Worm (Caenorhabditis elegans) whole organism, L4 larva: ENCODE data around the gene T01E8.8.
"Not testable (repeated sequence)": the region's sequence is repeated elsewhere in the genome, so short reads cannot be mapped to it uniquely, and the experiment has no call there.

Experiments
- ama-1 ChIP-seq: fragments of 150-350 bp; optimal IDR thresholded peaks from 2 replicates; lab custom pipeline; 2014; ENCODE audit warnings: inconsistent platforms, mixed read lengths
- ceh-82 ChIP-seq: sonication (generic microtip); optimal IDR thresholded peaks from 2 replicates; lab custom pipeline; 2017; ENCODE audit warnings: missing biosample characterization, missing genetic modification characterization

ce11 chrII:10247594-10248283, 16.7 kb downstream of the T01E8.8 start, which contains the start of gene nrde-2:
- not testable (repeated sequence) for TF ChIP-seq ama-1 (lab: Kevin White, UChicago); ceh-82 (tag; lab: Kevin White, UChicago)
